Fruit fly (Drosophila melanogaster) whole organism, pupa: ENCODE data around the gene YL-1.

Source experiments
- CG10348 ChIP-seq: fragments of 200-800 bp; sonication (Bioruptor generic); IDR thresholded peaks from 2 replicates; pipeline ENCODE4 v1.3.6; 2022; ENCODE audit warnings: missing biosample characterization, missing genetic modification characterization
- CG12605 ChIP-seq: fragments of 200-800 bp; sonication (Bioruptor generic); IDR thresholded peaks from 2 replicates; pipeline ENCODE4 v1.3.6; 2022; ENCODE audit warnings: missing biosample characterization, missing genetic modification characterization
- CG13204 ChIP-seq: fragments of 200-800 bp; sonication (Bioruptor generic); optimal IDR thresholded peaks from 2 replicates; lab custom pipeline; 2018; ENCODE audit warnings: missing biosample characterization, mild to moderate bottlenecking, missing genetic modification characterization, moderate library complexity
- CG14655 ChIP-seq: fragments of 200-800 bp; sonication (Bioruptor generic); optimal IDR thresholded peaks from 3 replicates; lab custom pipeline; 2017; ENCODE audit warnings: mild to moderate bottlenecking, missing biosample characterization, missing genetic modification reagents, missing genetic modification characterization
- CG15710 ChIP-seq: fragments of 200-800 bp; sonication (Bioruptor generic); optimal IDR thresholded peaks from 2 replicates; lab custom pipeline; 2018; ENCODE audit warnings: missing biosample characterization, mild to moderate bottlenecking, missing genetic modification characterization, moderate library complexity
- CG17806 ChIP-seq: fragments of 200-800 bp; sonication (Bioruptor generic); optimal IDR thresholded peaks from 2 replicates; lab custom pipeline; 2018; ENCODE audit warnings: missing biosample characterization, mild to moderate bottlenecking, missing genetic modification characterization, moderate library complexity
- CG32121 ChIP-seq: fragments of 200-800 bp; sonication (Bioruptor generic); IDR thresholded peaks from 2 replicates; pipeline ENCODE4 v1.3.6; 2022; ENCODE audit warnings: missing biosample characterization, missing genetic modification characterization
- CG34367 ChIP-seq: fragments of 200-800 bp; sonication (Bioruptor generic); optimal IDR thresholded peaks from 2 replicates; lab custom pipeline; 2018; ENCODE audit warnings: missing biosample characterization, mild to moderate bottlenecking, missing genetic modification characterization
- CG4496 ChIP-seq: fragments of 200-800 bp; sonication (Bioruptor generic); IDR thresholded peaks from 3 replicates; pipeline ENCODE4 v1.3.6; 2022; ENCODE audit warnings: missing biosample characterization, missing genetic modification characterization
- CG8159 ChIP-seq: fragments of 200-800 bp; sonication (Bioruptor generic); optimal IDR thresholded peaks from 3 replicates; lab custom pipeline; 2018; ENCODE audit warnings: missing biosample characterization, mild to moderate bottlenecking, missing genetic modification characterization, moderate library complexity
- CG8301 ChIP-seq: fragments of 200-800 bp; sonication (Bioruptor generic); optimal IDR thresholded peaks from 2 replicates; lab custom pipeline; 2018; ENCODE audit warnings: missing biosample characterization, mild to moderate bottlenecking, missing genetic modification characterization
- CG9948 ChIP-seq: fragments of 200-800 bp; sonication (Bioruptor generic); optimal IDR thresholded peaks from 2 replicates; lab custom pipeline; 2018; ENCODE audit warnings: missing biosample characterization, mild to moderate bottlenecking, missing genetic modification characterization, moderate library complexity
- D1 ChIP-seq: fragments of 200-800 bp; sonication (Bioruptor generic); optimal IDR thresholded peaks from 2 replicates; lab custom pipeline; 2018; ENCODE audit warnings: missing biosample characterization, mild to moderate bottlenecking, missing genetic modification characterization, moderate library complexity
- EcR ChIP-seq: fragments of 200-800 bp; sonication (Bioruptor generic); optimal IDR thresholded peaks from 3 replicates; lab custom pipeline; 2019; ENCODE audit warnings: missing biosample characterization, missing genetic modification characterization, mild to moderate bottlenecking, moderate library complexity, missing genetic modification reagents
- Ets98B ChIP-seq: fragments of 200-800 bp; sonication (Bioruptor generic); IDR thresholded peaks from 2 replicates; pipeline ENCODE4 v1.3.6; 2022; ENCODE audit warnings: missing biosample characterization, missing genetic modification characterization
- Pif1A ChIP-seq: fragments of 200-800 bp; sonication (Bioruptor generic); optimal IDR thresholded peaks from 3 replicates; lab custom pipeline; 2016; ENCODE audit warnings: missing biosample characterization, missing genetic modification characterization
- Pif1B ChIP-seq: fragments of 200-800 bp; sonication (Bioruptor generic); optimal IDR thresholded peaks from 3 replicates; lab custom pipeline; 2016; ENCODE audit warnings: missing biosample characterization, missing genetic modification characterization
- Snoo ChIP-seq: fragments of 200-800 bp; sonication (Bioruptor generic); optimal IDR thresholded peaks from 3 replicates; lab custom pipeline; 2017; ENCODE audit warnings: missing biosample characterization, mild to moderate bottlenecking, missing genetic modification characterization, inconsistent platforms
- fd96Ca ChIP-seq: fragments of 200-800 bp; sonication (Bioruptor generic); IDR thresholded peaks from 3 replicates; pipeline ENCODE4 v1.3.6; 2022; ENCODE audit warnings: missing biosample characterization, missing genetic modification characterization
- gl ChIP-seq: fragments of 200-800 bp; sonication (Bioruptor generic); optimal IDR thresholded peaks from 2 replicates; lab custom pipeline; 2018; ENCODE audit warnings: missing biosample characterization, mild to moderate bottlenecking, missing genetic modification characterization
- rn ChIP-seq: fragments of 200-800 bp; sonication (Bioruptor generic); IDR thresholded peaks from 2 replicates; pipeline ENCODE4 v1.3.6; 2022; ENCODE audit warnings: missing biosample characterization, missing genetic modification characterization

The YL-1 gene

DNA sequence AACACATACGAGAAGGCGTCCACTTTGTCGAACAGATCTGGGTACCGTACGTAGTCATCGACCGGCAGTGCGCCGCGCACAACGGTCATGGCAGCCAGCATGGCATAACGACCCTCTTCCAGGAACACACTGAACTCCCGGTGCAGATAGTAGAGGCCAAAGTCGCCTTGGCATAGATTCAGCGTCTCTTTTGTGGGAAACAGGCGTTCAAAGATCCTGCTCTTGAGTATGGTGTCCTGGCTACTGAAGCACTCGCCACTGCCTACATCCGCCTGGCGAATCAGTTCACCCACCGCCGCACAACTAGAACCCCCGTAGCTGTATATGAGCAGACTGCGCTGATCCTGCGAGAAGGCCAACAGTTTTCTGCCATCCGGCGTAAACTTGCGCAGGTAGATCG is 4.4 kb downstream of the YL-1 start:
- TF ChIP-seq CG8159 (tag; lab: Kevin White, UChicago) (no peak), CG34367 (tag; lab: Kevin White, UChicago) (no peak), CG17806 (tag; lab: Kevin White, UChicago) (no peak), EcR (GFP tag; lab: Kevin White, UChicago) (no peak), Pif1A (GFP tag; lab: Kevin White, UChicago) (no peak), rn (GFP tag; lab: Robert Waterston, UW) (no peak), CG15710 (tag; lab: Kevin White, UChicago) (no peak), Snoo (tag; lab: Kevin White, UChicago) (no peak), CG32121 (GFP tag; lab: Robert Waterston, UW) (no peak), fd96Ca (GFP tag; lab: Robert Waterston, UW) (no peak), Pif1B (GFP tag; lab: Kevin White, UChicago) (no peak), CG12605 (GFP tag; lab: Robert Waterston, UW) (no peak), gl (tag; lab: Kevin White, UChicago) (no peak), CG10348 (GFP tag; lab: Robert Waterston, UW) (no peak), CG4496 (GFP tag; lab: Robert Waterston, UW) (no peak), CG13204 (no peak), D1 (no peak), CG8301 (tag; lab: Kevin White, UChicago) (no peak), Ets98B (GFP tag; lab: Robert Waterston, UW) (no peak), CG14655 (GFP tag; lab: Kevin White, UChicago) (no peak)

DNA sequence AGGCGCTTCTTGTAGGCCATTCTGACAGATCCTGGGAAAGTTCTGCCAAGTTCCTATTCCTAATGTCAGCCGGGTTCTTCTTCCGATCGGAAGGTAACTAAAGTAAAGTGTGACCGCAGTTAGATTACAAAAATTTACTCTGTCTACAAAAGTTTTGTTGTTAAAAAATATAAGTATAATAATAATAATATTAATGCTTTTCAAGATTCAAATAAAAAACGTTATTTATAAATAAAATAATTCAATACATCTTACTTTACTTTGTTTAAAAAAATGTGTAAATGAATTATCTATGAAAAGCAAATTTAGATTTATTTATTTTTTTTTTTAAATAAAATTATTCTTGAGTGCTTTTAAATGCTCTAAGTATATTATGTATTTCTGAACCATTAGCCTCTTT is 5.0 kb downstream of the YL-1 start, which contains the start of gene abo:
TSS of gene abo (minus strand) at position 101 of the 400 bp plus-strand sequence.
- TF ChIP-seq CG8159 (tag; lab: Kevin White, UChicago) (no peak), rn (GFP tag; lab: Robert Waterston, UW) (no peak), CG8301 (tag; lab: Kevin White, UChicago) (no peak), CG14655 (GFP tag; lab: Kevin White, UChicago) (no peak), EcR (GFP tag; lab: Kevin White, UChicago) (no peak), CG9948 (tag; lab: Kevin White, UChicago) (no peak)
- TF ChIP-seq, all 21 proteins: peak for 0

DNA sequence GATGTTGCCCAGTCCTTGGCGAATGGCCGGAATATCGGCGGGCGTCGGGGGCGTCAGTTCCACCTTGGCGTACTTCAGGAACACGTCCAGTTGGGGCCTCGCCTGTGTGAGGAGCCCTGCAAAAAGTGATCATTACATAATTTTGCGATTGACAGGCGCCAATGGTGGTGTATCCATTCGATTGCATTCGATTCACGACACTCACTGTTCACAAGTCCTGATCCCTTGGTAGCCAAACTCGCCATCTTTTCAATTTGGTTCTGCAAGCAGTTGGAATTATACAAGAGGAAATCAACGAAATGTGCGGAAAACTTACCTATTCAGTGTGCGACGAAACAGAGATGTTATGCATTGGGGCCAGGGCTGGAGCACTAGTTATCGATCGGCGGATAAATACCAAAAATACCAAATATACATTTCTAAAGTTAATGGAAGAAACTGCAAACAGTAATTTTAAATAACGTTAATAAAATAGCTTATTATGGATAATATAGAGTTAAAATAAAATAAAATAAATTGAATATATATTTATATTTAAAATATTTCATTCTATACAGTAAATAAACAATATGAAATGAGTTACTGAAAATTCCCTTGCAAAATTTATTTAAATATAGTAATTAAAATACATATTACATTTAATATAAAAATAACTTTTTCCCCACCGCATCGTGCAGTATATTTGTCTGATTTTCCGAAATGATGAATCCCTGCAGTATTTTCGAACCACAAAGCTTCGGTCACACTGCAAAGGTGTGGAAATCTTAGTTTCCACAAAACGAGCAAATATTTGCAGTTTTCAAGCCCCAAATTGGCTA is 6.0 kb downstream of the YL-1 start, which contains the start of the genes ATPsynG and SCAR:
TSS of gene ATPsynG (minus strand) at position 354 of the 818 bp plus-strand sequence.
TSS of gene SCAR (plus strand) at position 727 of the 818 bp plus-strand sequence.
- TF ChIP-seq EcR (GFP tag; lab: Kevin White, UChicago) (no peak), CG10348 (GFP tag; lab: Robert Waterston, UW) (no peak), CG13204 (no peak), CG15710 (tag; lab: Kevin White, UChicago) (no peak), rn (GFP tag; lab: Robert Waterston, UW) (no peak), Pif1B (GFP tag; lab: Kevin White, UChicago) (no peak), CG4496 (GFP tag; lab: Robert Waterston, UW) (no peak), CG8159 (tag; lab: Kevin White, UChicago) (no peak), CG34367 (tag; lab: Kevin White, UChicago) (no peak), fd96Ca (GFP tag; lab: Robert Waterston, UW) (no peak), Pif1A (GFP tag; lab: Kevin White, UChicago) (no peak), CG14655 (GFP tag; lab: Kevin White, UChicago) (no peak), CG9948 (tag; lab: Kevin White, UChicago) (no peak)
- TF ChIP-seq, all 21 proteins: peak for 0

DNA sequence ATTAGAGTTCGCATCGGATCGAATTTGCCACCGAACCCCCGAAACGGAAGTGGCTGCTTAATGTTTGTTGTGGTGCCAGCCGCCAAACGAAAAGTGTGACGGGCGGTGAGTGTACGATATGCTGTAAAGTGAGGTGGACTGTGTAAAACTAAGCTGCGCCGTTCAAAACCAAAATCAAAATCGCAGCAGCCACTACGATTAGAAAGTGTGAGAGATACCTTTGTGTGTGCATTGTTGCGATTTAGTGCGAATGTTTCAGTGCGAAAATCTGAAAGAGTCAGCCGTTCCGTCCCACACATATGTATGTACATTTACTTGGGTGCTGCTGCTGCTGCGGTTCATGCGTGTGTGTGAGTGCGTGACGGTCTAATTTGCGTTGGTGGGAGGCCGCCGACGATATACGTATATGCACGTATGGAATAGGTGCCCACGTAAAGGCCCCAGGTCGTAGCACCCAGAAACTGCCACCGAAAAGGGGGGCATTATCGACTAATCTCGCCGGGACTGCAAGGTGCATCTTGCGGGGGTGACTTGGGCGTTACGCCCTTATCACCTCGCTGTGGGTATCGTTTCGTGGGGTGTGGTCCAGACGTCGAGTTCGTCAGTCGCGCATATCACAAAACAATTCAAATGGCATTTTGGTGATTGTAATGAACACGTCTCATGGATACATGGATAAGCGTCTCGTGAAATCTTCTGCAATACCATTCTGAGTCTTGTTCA is 6.8 kb downstream of the YL-1 start:
- TF ChIP-seq EcR (GFP tag; lab: Kevin White, UChicago) (peak; percentile 55), Snoo (tag; lab: Kevin White, UChicago) (no peak), CG10348 (GFP tag; lab: Robert Waterston, UW) (no peak), Pif1A (GFP tag; lab: Kevin White, UChicago) (no peak)

DNA sequence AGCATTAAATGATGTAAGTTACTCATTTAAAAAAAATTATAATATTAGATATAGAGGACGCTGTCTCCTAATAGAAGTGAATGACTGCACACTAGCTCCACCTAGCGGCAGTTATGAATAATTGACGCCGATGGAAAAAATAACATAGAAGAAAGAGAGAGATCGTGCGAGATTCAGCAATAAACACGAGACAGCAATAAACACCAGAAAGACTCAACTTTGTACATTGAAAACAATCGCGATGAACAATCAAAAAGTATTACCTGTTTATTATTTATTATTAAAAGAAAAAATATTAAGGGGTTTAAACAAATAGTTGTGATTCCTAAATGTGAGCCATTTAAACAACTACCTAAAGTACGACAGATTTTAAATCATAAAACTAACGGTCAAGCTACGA is 15.9 kb downstream of the YL-1 start:
- no peak for TF ChIP-seq CG34367 (tag; lab: Kevin White, UChicago)
- TF ChIP-seq CG14655 (GFP tag; lab: Kevin White, UChicago): no peak
- peak; percentile 46 for TF ChIP-seq CG32121 (GFP tag; lab: Robert Waterston, UW)
- TF ChIP-seq CG8301 (tag; lab: Kevin White, UChicago): no peak
- no peak for TF ChIP-seq Pif1B (GFP tag; lab: Kevin White, UChicago)
- TF ChIP-seq CG10348 (GFP tag; lab: Robert Waterston, UW): no peak
- no peak for TF ChIP-seq CG8159 (tag; lab: Kevin White, UChicago)
- TF ChIP-seq CG4496 (GFP tag; lab: Robert Waterston, UW): peak; percentile 52; the same call in 2 of the 3 replicates
- TF ChIP-seq Snoo (tag; lab: Kevin White, UChicago): no peak
- no peak for TF ChIP-seq CG9948 (tag; lab: Kevin White, UChicago)
- TF ChIP-seq CG15710 (tag; lab: Kevin White, UChicago): no peak
- TF ChIP-seq Ets98B (GFP tag; lab: Robert Waterston, UW): peak; percentile 70
- TF ChIP-seq Pif1A (GFP tag; lab: Kevin White, UChicago): no peak
- no peak for TF ChIP-seq gl (tag; lab: Kevin White, UChicago)
- no peak for TF ChIP-seq D1
- TF ChIP-seq fd96Ca (GFP tag; lab: Robert Waterston, UW): no peak
- no peak for TF ChIP-seq EcR (GFP tag; lab: Kevin White, UChicago)
- no peak for TF ChIP-seq CG12605 (GFP tag; lab: Robert Waterston, UW)
- no peak for TF ChIP-seq CG13204
- peak; percentile 6 for TF ChIP-seq CG17806 (tag; lab: Kevin White, UChicago)
- TF ChIP-seq rn (GFP tag; lab: Robert Waterston, UW): no peak
